Worm (Caenorhabditis elegans): ENCODE measurements around the gene gst-32.

DNA sequence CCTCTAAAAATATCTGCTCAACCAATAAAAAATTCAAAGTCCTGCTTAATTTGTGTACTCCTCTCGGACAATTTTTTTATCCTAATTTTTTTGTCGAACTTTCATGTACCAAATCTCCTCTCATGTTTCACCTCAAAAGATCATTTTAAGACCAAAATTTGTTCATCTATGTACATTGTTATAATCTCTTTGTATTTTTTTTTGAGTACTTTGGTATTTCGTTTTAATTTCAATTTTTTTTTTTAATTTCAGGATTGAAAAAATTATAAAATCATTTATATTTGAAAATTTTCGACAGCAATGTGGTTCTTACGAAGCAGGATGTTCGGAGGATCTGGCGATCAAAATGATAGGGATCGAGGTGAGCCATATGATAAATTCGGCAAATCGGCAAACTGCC is 18.0 kb upstream of the gst-32 start, which contains the start of gene spsb-1:
- no peak for TF ChIP-seq sptf-1 (tag; optimal IDR thresholded peaks at IDR 0.05)
- no peak for TF ChIP-seq skn-1 (tag; optimal IDR thresholded peaks at IDR 0.05)
- TF ChIP-seq snpc-4 (tag; optimal IDR thresholded peaks at IDR 0.05), result no peak
- TF ChIP-seq dpl-1 (GFP tag; optimal IDR thresholded peaks at IDR 0.05), result no peak
- no peak for TF ChIP-seq blmp-1 (tag; optimal IDR thresholded peaks at IDR 0.05)
- no peak for TF ChIP-seq nhr-47 (tag; optimal IDR thresholded peaks at IDR 0.05)
- no peak for TF ChIP-seq ama-1 (optimal IDR thresholded peaks at IDR 0.05)
- no peak for TF ChIP-seq nhr-237 (tag; optimal IDR thresholded peaks at IDR 0.05)
- no peak for TF ChIP-seq rnt-1 (tag; optimal IDR thresholded peaks at IDR 0.05)

All from whole organism, L1 larva.